Worm (Caenorhabditis elegans) whole organism, L3 larva: ENCODE results near the gene srxa-1.
A peak's percentile ranks its signal among the peaks of the same experiment; 100 is the strongest.

Experiments
- ama-1 ChIP-seq: fragments of 150-350 bp; optimal IDR thresholded peaks from 2 replicates; lab custom pipeline; 2018
- egl-5 ChIP-seq: fragments of 150-350 bp; optimal IDR thresholded peaks from 2 replicates; lab custom pipeline; 2017; ENCODE audit warnings: missing biosample characterization, missing genetic modification reagents, missing genetic modification characterization, inconsistent platforms
- elt-2 ChIP-seq: sonication (generic microtip); optimal IDR thresholded peaks from 2 replicates; lab custom pipeline; 2016; ENCODE audit warnings: missing genetic modification reagents, mild to moderate bottlenecking, missing genetic modification characterization, missing compliant biosample characterization
- lin-15B ChIP-seq: fragments of 150-350 bp; optimal IDR thresholded peaks from 2 replicates; lab custom pipeline; 2014; ENCODE audit warnings: missing biosample characterization, missing genetic modification characterization
- mdl-1 ChIP-seq: fragments of 150-350 bp; optimal IDR thresholded peaks from 2 replicates; lab custom pipeline; 2014; ENCODE audit warnings: missing biosample characterization, missing genetic modification characterization
- nhr-12 ChIP-seq: fragments of 150-350 bp; optimal IDR thresholded peaks from 2 replicates; lab custom pipeline; 2014; ENCODE audit warnings: missing biosample characterization, missing genetic modification characterization
- nhr-23 ChIP-seq: fragments of 150-350 bp; optimal IDR thresholded peaks from 2 replicates; lab custom pipeline; 2014; ENCODE audit warnings: missing biosample characterization, missing genetic modification reagents, missing genetic modification characterization
- sea-2 ChIP-seq: fragments of 150-350 bp; sonication (generic microtip); optimal IDR thresholded peaks from 4 replicates; lab custom pipeline; 2014; ENCODE audit warnings: missing biosample characterization, missing genetic modification reagents, missing genetic modification characterization
- unc-62 ChIP-seq: fragments of 150-350 bp; sonication (generic microtip); optimal IDR thresholded peaks from 4 replicates; lab custom pipeline; 2014; ENCODE audit warnings: missing biosample characterization, missing genetic modification reagents, missing genetic modification characterization
- zag-1 ChIP-seq: fragments of 150-350 bp; optimal IDR thresholded peaks from 2 replicates; lab custom pipeline; 2014; ENCODE audit warnings: missing biosample characterization, missing genetic modification characterization
- ztf-4 ChIP-seq: fragments of 150-350 bp; optimal IDR thresholded peaks from 2 replicates; lab custom pipeline; 2014; ENCODE audit warnings: missing biosample characterization, missing genetic modification characterization

- TF ChIP-seq nhr-23 = no peak
- TF ChIP-seq mdl-1 = no peak
- peak; percentile 27 for TF ChIP-seq ama-1 (lab: Kevin White, UChicago)
- TF ChIP-seq elt-2 (tag; lab: Kevin White, UChicago) = no peak
- TF ChIP-seq lin-15B (tag; lab: Kevin White, UChicago) = no peak
- TF ChIP-seq zag-1 = no peak
- TF ChIP-seq sea-2 = no peak
- TF ChIP-seq unc-62 = no peak
- TF ChIP-seq ztf-4 = no peak
- no peak for TF ChIP-seq egl-5
- TF ChIP-seq nhr-12 (tag; lab: Kevin White, UChicago) = no peak
These were observed 49.6 kb downstream of the srxa-1 start for ce11 chrV:20781346-20781952.
